Worm (Caenorhabditis elegans) whole organism, L3 larva: ENCODE results near the gene ceh-19.

Source experiments
- ceh-16 ChIP-seq: sonication (generic microtip); optimal IDR thresholded peaks from 2 replicates; lab custom pipeline; 2017; ENCODE audit warnings: missing biosample characterization, missing genetic modification characterization
- ceh-82 ChIP-seq: fragments of 150-350 bp; optimal IDR thresholded peaks from 2 replicates; lab custom pipeline; 2014; ENCODE audit warnings: missing biosample characterization, missing genetic modification characterization
- lin-15B ChIP-seq: fragments of 150-350 bp; optimal IDR thresholded peaks from 2 replicates; lab custom pipeline; 2014; ENCODE audit warnings: missing biosample characterization, missing genetic modification characterization
- nhr-12 ChIP-seq: fragments of 150-350 bp; optimal IDR thresholded peaks from 2 replicates; lab custom pipeline; 2014; ENCODE audit warnings: missing biosample characterization, missing genetic modification characterization
- nhr-28 ChIP-seq: fragments of 150-350 bp; optimal IDR thresholded peaks from 2 replicates; lab custom pipeline; 2014; ENCODE audit warnings: missing biosample characterization, missing genetic modification characterization
- nhr-43 ChIP-seq: sonication (generic microtip); optimal IDR thresholded peaks from 2 replicates; lab custom pipeline; 2016; ENCODE audit warnings: mild to moderate bottlenecking, missing genetic modification characterization, missing compliant biosample characterization; ENCODE audit not compliant: poor library complexity, severe bottlenecking
- nhr-76 ChIP-seq: fragments of 150-350 bp; sonication (generic microtip); optimal IDR thresholded peaks from 5 replicates; lab custom pipeline; 2014; ENCODE audit warnings: missing biosample characterization, missing genetic modification characterization
- pha-4 ChIP-seq: fragments of 150-350 bp; optimal IDR thresholded peaks from 2 replicates; lab custom pipeline; 2014; ENCODE audit warnings: missing biosample characterization, missing genetic modification reagents, missing genetic modification characterization
- skn-1 ChIP-seq: fragments of 150-350 bp; optimal IDR thresholded peaks from 2 replicates; lab custom pipeline; 2014; ENCODE audit warnings: missing biosample characterization, missing genetic modification characterization
- unc-62 ChIP-seq: fragments of 150-350 bp; sonication (generic microtip); optimal IDR thresholded peaks from 4 replicates; lab custom pipeline; 2014; ENCODE audit warnings: missing biosample characterization, missing genetic modification reagents, missing genetic modification characterization

DNA sequence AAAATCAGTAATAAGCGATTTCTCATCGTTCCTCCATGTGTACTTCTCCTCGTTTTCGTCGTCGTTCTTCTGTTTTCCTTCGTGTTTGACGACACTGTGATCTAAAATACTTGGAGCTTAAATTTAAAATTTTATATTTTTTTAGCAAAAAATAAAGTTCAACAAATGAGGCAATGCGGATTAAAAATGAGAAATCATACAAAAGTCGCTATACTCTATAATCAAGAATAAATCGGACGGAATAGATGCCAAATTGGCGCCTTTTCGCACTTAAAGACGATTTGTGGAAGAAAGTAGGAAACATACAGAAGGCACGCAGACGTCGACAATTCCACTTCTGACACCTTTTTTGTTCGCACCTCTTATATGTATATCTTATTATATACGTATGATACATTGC is 48.3 kb upstream of the ceh-19 start, which contains the start of gene rig-4:
- TF ChIP-seq nhr-76 (tag; lab: Kevin White, UChicago) (no peak), nhr-43 (tag; lab: Kevin White, UChicago) (no peak), skn-1 (tag; lab: Kevin White, UChicago) (no peak), pha-4 (tag; lab: Kevin White, UChicago) (no peak), ceh-16 (tag; lab: Kevin White, UChicago) (no peak), unc-62 (no peak), nhr-12 (tag; lab: Kevin White, UChicago) (no peak), lin-15B (tag; lab: Kevin White, UChicago) (no peak), ceh-82 (tag; lab: Kevin White, UChicago) (no peak), nhr-28 (no peak)
